Fruit fly (Drosophila melanogaster): ENCODE results near the gene CG42232.

The CG42232 gene

DNA sequence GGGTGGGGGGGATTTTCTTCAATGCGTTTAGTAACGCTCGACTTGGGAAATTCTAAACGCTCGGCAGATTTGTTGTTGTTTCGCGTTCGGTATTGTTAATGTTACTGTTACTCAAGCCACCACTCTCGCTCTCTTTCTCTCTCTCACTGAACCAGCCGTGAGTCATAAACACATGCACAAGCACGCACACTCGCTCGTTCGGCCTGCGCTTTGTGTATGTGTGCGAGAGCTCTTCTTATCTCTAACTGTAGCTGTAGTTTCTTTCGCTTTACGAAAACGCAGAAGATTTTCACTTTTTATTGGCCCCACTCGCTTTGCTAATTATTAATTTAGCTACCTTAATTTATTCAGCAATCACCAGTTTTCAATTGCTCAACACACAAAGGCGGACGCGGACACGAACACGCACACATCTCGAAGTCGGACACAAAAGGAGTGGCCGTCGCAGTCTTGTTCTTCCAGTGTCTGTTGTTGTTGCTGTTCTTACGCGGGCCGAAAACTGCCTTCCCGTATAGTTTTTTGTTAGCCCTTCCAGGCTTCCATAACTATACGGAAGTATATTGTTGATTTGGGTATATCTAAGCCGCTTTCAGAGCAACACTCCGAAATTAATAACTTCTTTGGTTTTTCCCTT is 16.4 kb downstream of the CG42232 start (continued):
- TF ChIP-seq CG8319 (GFP tag; optimal IDR thresholded peaks at IDR 0.05) (no peak), CG32006 (GFP tag; optimal IDR thresholded peaks at IDR 0.05) (no peak), Hr39 (GFP tag; optimal IDR thresholded peaks at IDR 0.05) (no peak), CG8632 (GFP tag; optimal IDR thresholded peaks at IDR 0.05) (no peak), Eip78C (GFP tag) (peak; percentile 45), topi (GFP tag; optimal IDR thresholded peaks at IDR 0.05) (no peak), net (GFP tag; optimal IDR thresholded peaks at IDR 0.05) (no peak), Sox102F (GFP tag; optimal IDR thresholded peaks at IDR 0.05) (no peak)

DNA sequence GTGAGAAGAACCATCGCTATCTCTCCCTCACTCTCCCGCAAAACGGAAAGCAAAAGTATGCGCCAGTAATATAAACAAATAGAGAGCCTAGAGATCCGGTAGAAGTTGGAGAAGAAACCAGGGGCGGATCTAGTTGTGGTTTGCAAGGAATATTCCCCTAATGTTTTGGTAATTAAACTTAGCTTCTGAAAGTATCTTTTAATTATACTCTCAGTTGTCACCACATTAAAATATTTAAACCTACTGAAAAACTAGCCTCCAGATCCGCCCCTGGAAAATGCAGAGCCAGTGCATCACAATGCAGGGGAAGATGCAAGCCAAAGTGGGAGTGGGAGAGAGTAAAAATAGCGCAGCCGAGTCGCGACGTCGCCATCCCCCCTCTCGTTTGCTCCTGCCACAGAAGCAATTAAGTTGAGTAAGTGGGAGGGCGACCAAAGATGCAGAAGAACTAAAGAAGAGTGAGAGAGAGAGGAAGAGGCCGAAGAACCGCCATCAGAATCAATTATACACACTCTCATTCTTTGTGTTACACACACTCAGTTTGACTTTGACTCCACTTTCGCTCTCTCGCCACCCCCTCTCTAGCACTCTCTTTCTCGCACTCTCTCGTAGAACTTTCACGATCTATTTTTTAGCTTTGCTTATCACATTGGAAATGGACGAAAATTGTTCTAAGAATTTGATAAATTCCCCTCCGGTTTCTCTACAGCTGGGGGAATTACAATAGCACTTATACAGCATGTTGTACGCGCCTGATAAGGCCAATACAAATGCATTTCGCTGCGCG is 20.1 kb downstream of the CG42232 start:
- TF ChIP-seq acj6 (GFP tag; optimal IDR thresholded peaks at IDR 0.05) (peak; percentile 98), Blimp-1 (GFP tag; optimal IDR thresholded peaks at IDR 0.05) (peak; percentile 37), svp (GFP tag) (peak; percentile 93), CG6792 (GFP tag; optimal IDR thresholded peaks at IDR 0.05) (peak; percentile 97), CG9139 (GFP tag; optimal IDR thresholded peaks at IDR 0.05) (peak; percentile 97), Sox15 (GFP tag; optimal IDR thresholded peaks at IDR 0.05) (peak; percentile 96), Ets21C (GFP tag; optimal IDR thresholded peaks at IDR 0.05) (peak; percentile 86), dac (GFP tag; optimal IDR thresholded peaks at IDR 0.05) (peak; percentile 97), eg (GFP tag; IDR thresholded peaks at IDR 0.05) (peak; percentile 99), salr (GFP tag; optimal IDR thresholded peaks at IDR 0.05) (peak; percentile 97 to 99), CG8632 (GFP tag; optimal IDR thresholded peaks at IDR 0.05) (peak; percentile 93), CG3032 (tag; optimal IDR thresholded peaks at IDR 0.05) (peak; percentile 99), Sox14 (GFP tag; optimal IDR thresholded peaks at IDR 0.05) (peak; percentile 99), Hr39 (GFP tag; optimal IDR thresholded peaks at IDR 0.05) (peak; percentile 93), CG15336 (GFP tag; IDR thresholded peaks at IDR 0.05) (peak; percentile 96), lz (GFP tag; optimal IDR thresholded peaks at IDR 0.05) (peak; percentile 94), vri (GFP tag; optimal IDR thresholded peaks at IDR 0.05) (peak; percentile 56), Eip93F (GFP tag; optimal IDR thresholded peaks at IDR 0.05) (no peak), Met (GFP tag; optimal IDR thresholded peaks at IDR 0.05) (peak; percentile 87), Smox (GFP tag; optimal IDR thresholded peaks at IDR 0.05) (no peak), ss (GFP tag; optimal IDR thresholded peaks at IDR 0.05) (peak; percentile 98), Sox102F (GFP tag; optimal IDR thresholded peaks at IDR 0.05) (peak; percentile 81), net (GFP tag; optimal IDR thresholded peaks at IDR 0.05) (peak; percentile 97), CG11762 (GFP tag; optimal IDR thresholded peaks at IDR 0.05; ENCODE audit: insufficient read depth) (peak; percentile 93), CG4318 (GFP tag; optimal IDR thresholded peaks at IDR 0.05) (peak; percentile 98), Eip75B (GFP tag; optimal IDR thresholded peaks at IDR 0.05) (peak; percentile 99), Ets96B (tag; optimal IDR thresholded peaks at IDR 0.05) (peak; percentile 99), Lpt (GFP tag; optimal IDR thresholded peaks at IDR 0.05) (peak; percentile 97), CG16779 (tag; optimal IDR thresholded peaks at IDR 0.05) (peak; percentile 94), spab (GFP tag; optimal IDR thresholded peaks at IDR 0.05) (peak; percentile 99), Hr38 (GFP tag; optimal IDR thresholded peaks at IDR 0.05) (peak; percentile 92), CG11902 (GFP tag; optimal IDR thresholded peaks at IDR 0.05) (peak; percentile 99), CG7368 (GFP tag; optimal IDR thresholded peaks at IDR 0.05) (peak; percentile 97), cyc (GFP tag; optimal IDR thresholded peaks at IDR 0.05) (peak; percentile 95), CG10631 (GFP tag; optimal IDR thresholded peaks at IDR 0.05) (peak; percentile 99), CG3919 (GFP tag; optimal IDR thresholded peaks at IDR 0.05) (peak; percentile 99), CG34406 (GFP tag; optimal IDR thresholded peaks at IDR 0.05) (peak; percentile 92), CG8319 (GFP tag; optimal IDR thresholded peaks at IDR 0.05) (peak; percentile 95), topi (GFP tag; optimal IDR thresholded peaks at IDR 0.05) (peak; percentile 92), CG31627 (GFP tag; optimal IDR thresholded peaks at IDR 0.05) (peak; percentile 92), CG1621 (tag; optimal IDR thresholded peaks at IDR 0.05) (peak; percentile 98), fkh (GFP tag; optimal IDR thresholded peaks at IDR 0.05) (peak; percentile 67), CG32006 (GFP tag; optimal IDR thresholded peaks at IDR 0.05) (peak; percentile 99), CG6854 (GFP tag; optimal IDR thresholded peaks at IDR 0.05) (peak; percentile 37), CG8119 (GFP tag; IDR thresholded peaks at IDR 0.05) (peak; percentile 93)

Measured in whole organism, prepupa.